Worm (Caenorhabditis elegans): ENCODE results near the gene fbxa-30.

ce11 chrIII:1228593-1228992 lies 46.8 kb downstream of the fbxa-30 start:
- no peak for TF ChIP-seq tbx-2 (tag; optimal IDR thresholded peaks at IDR 0.05)
- TF ChIP-seq nfya-1 (tag; optimal IDR thresholded peaks at IDR 0.05) = no peak
- TF ChIP-seq nhr-11 (tag; optimal IDR thresholded peaks at IDR 0.05) = no peak
- no peak for TF ChIP-seq ama-1 (optimal IDR thresholded peaks at IDR 0.05)
- no peak for TF ChIP-seq madf-2 (tag; optimal IDR thresholded peaks at IDR 0.05)
- no peak for TF ChIP-seq pha-4 (tag; optimal IDR thresholded peaks at IDR 0.05)
- no peak for TF ChIP-seq ceh-9 (tag; optimal IDR thresholded peaks at IDR 0.05)
- no peak for TF ChIP-seq npax-4 (tag; optimal IDR thresholded peaks at IDR 0.05)
- TF ChIP-seq hlh-13 (GFP tag; optimal IDR thresholded peaks at IDR 0.05) = no peak
- no peak for TF ChIP-seq ets-4 (tag; optimal IDR thresholded peaks at IDR 0.05)
- TF ChIP-seq elt-2 (tag; optimal IDR thresholded peaks at IDR 0.05) = no peak
- no peak for TF ChIP-seq sox-2 (GFP tag; IDR thresholded peaks at IDR 0.05)

Measured in whole organism, late embryonic.